Worm (Caenorhabditis elegans): ENCODE measurements around the gene fbxa-104.

- no peak for TF ChIP-seq ama-1 (optimal IDR thresholded peaks at IDR 0.05)
- no peak for TF ChIP-seq pes-1 (GFP tag; IDR thresholded peaks at IDR 0.05)
- TF ChIP-seq tbx-37 (GFP tag; conservative IDR thresholded peaks at IDR 0.05): no peak
- no peak for TF ChIP-seq aly-1 (tag; optimal IDR thresholded peaks at IDR 0.05)
- TF ChIP-seq F13C5.2 (tag; optimal IDR thresholded peaks at IDR 0.05): no peak
- TF ChIP-seq ceh-13 (GFP tag; optimal IDR thresholded peaks at IDR 0.05): no peak
These were observed at the start of gene fbxa-104 for ce11 chrV:15423601-15424000.

Data from whole organism, early embryonic.